Fruit fly (Drosophila melanogaster) whole organism, adult: ENCODE data around the gene CG14810.

Experiments
- CG11617 ChIP-seq: fragments of 200-800 bp; sonication (Bioruptor generic); optimal IDR thresholded peaks from 2 replicates; lab custom pipeline; 2017; ENCODE audit warnings: mild to moderate bottlenecking, missing biosample characterization, missing genetic modification reagents, missing genetic modification characterization
- CG12768 ChIP-seq: fragments of 200-800 bp; sonication (Bioruptor generic); optimal IDR thresholded peaks from 2 replicates; lab custom pipeline; 2017; ENCODE audit warnings: missing biosample characterization, missing genetic modification characterization, mild to moderate bottlenecking, moderate library complexity, missing genetic modification reagents
- CG14711 ChIP-seq: fragments of 200-800 bp; sonication (Bioruptor generic); optimal IDR thresholded peaks from 2 replicates; lab custom pipeline; 2018; ENCODE audit warnings: missing biosample characterization, mild to moderate bottlenecking, missing genetic modification characterization, moderate library complexity
- CG1620 ChIP-seq: fragments of 200-800 bp; sonication (Bioruptor generic); optimal IDR thresholded peaks from 2 replicates; lab custom pipeline; 2016; ENCODE audit warnings: missing biosample characterization, missing genetic modification characterization
- CG5204 ChIP-seq: fragments of 200-800 bp; sonication (Bioruptor generic); optimal IDR thresholded peaks from 2 replicates; lab custom pipeline; 2016; ENCODE audit warnings: missing biosample characterization, missing genetic modification characterization
- CG7045 ChIP-seq: fragments of 200-800 bp; sonication (Bioruptor generic); optimal IDR thresholded peaks from 2 replicates; lab custom pipeline; 2017; ENCODE audit warnings: missing biosample characterization, mild to moderate bottlenecking, missing genetic modification characterization
- CG7101 ChIP-seq: fragments of 200-800 bp; sonication (Bioruptor generic); optimal IDR thresholded peaks from 2 replicates; lab custom pipeline; 2018; ENCODE audit warnings: missing biosample characterization, mild to moderate bottlenecking, missing genetic modification characterization, moderate library complexity
- Clk ChIP-seq: fragments of 200-800 bp; sonication (Bioruptor generic); optimal IDR thresholded peaks from 2 replicates; lab custom pipeline; 2017; ENCODE audit warnings: missing biosample characterization, missing genetic modification characterization
- Crg-1 ChIP-seq: fragments of 200-800 bp; sonication (Bioruptor generic); optimal IDR thresholded peaks from 2 replicates; lab custom pipeline; 2016; ENCODE audit warnings: missing biosample characterization, missing genetic modification characterization
- Hr96 ChIP-seq: fragments of 200-800 bp; sonication (Bioruptor generic); optimal IDR thresholded peaks from 2 replicates; lab custom pipeline; 2016; ENCODE audit warnings: missing biosample characterization, missing genetic modification characterization
- Mnt ChIP-seq: fragments of 200-800 bp; sonication (Bioruptor generic); optimal IDR thresholded peaks from 2 replicates; lab custom pipeline; 2016; ENCODE audit warnings: missing biosample characterization, mild to moderate bottlenecking, missing genetic modification characterization
- bab1 ChIP-seq: fragments of 200-800 bp; sonication (Bioruptor generic); optimal IDR thresholded peaks from 3 replicates; lab custom pipeline; 2019; ENCODE audit warnings: missing biosample characterization, mild to moderate bottlenecking, missing genetic modification characterization, moderate library complexity
- cic ChIP-seq: fragments of 200-800 bp; sonication (Bioruptor generic); optimal IDR thresholded peaks from 2 replicates; lab custom pipeline; 2017; ENCODE audit warnings: missing biosample characterization, mild to moderate bottlenecking, missing genetic modification characterization, moderate library complexity
- cnc ChIP-seq, 2 experiments: fragments of >200 bp; optimal IDR thresholded peaks; 2 replicates each; lab custom pipeline; 2017
- ovo ChIP-seq: fragments of 200-800 bp; sonication (Bioruptor generic); optimal IDR thresholded peaks from 2 replicates; lab custom pipeline; 2016; ENCODE audit warnings: missing biosample characterization, missing genetic modification characterization
- pad ChIP-seq: fragments of 200-800 bp; sonication (Bioruptor generic); optimal IDR thresholded peaks from 3 replicates; lab custom pipeline; 2017; ENCODE audit warnings: missing biosample characterization, missing genetic modification characterization, mild to moderate bottlenecking, moderate library complexity, missing genetic modification reagents
- tj ChIP-seq: fragments of 200-800 bp; sonication (Bioruptor generic); optimal IDR thresholded peaks from 3 replicates; lab custom pipeline; 2017; ENCODE audit warnings: missing biosample characterization, mild to moderate bottlenecking, missing genetic modification characterization, moderate library complexity

The CG14810 gene

DNA sequence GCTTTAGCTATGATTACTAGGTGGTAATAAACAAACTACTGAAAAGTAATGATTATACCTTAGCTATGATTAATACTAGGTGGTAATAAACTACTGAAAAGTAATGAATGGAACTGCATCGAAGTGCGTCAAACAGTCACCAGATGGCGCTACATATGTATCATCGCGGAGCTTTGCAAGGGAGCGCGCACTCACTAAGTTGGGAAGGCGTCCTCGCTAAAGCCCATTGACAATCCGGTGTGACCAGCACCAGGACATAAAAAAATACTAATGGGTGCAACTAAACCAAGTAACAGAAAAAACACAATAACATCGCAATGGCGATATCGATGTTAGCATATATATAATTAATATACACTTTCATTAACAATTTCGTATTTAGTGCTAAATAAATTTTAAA lies 47.5 kb downstream of the CG14810 start:
- TF ChIP-seq CG1620 (GFP tag; lab: Kevin White, UChicago) (peak; percentile 11), cnc (optimal IDR thresholded peaks at IDR 0.05; lab: Kevin White, UChicago) (no peak), CG14711 (tag; lab: Kevin White, UChicago) (no peak), CG7045 (GFP tag; lab: Kevin White, UChicago) (no peak), pad (GFP tag; lab: Kevin White, UChicago) (peak; percentile 11), Crg-1 (GFP tag; lab: Kevin White, UChicago) (no peak), Mnt (GFP tag; lab: Kevin White, UChicago) (no peak), Clk (no peak), cic (GFP tag; lab: Kevin White, UChicago) (peak; percentile 88), Hr96 (GFP tag; lab: Kevin White, UChicago) (no peak), CG12768 (GFP tag; lab: Kevin White, UChicago) (no peak), tj (no peak), bab1 (GFP tag; lab: Kevin White, UChicago) (peak; percentile 85), CG5204 (GFP tag; lab: Kevin White, UChicago) (no peak), ovo (no peak), CG11617 (no peak), CG7101 (tag; lab: Kevin White, UChicago) (peak; percentile 32)
